Worm (Caenorhabditis elegans): ENCODE measurements around the gene ZK896.4.

Gene ZK896.4

DNA sequence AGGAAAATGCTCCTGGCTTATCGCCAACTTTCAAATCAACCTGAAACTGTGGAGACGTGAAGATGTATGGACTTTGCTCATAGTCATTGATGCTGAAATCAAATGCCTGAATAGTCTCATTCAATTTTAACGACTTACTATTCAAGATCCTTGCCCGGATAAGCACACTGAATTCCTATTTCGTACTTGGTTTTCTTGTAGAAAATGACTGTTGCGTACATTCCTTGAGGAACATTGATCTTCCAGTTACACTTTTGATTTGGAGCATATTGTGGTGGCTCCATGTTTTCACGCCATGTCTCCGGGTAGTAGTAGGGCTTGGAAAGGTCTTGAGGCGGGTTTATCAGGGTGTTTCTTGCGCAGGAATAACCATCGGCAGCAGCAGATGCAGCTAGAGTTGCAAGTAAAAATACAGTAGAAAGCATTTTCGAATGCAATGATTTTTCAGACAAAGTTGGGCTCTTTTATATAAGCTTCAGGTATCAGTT is 31.5 kb upstream of the ZK896.4 start, which contains the start of gene irg-6:
irg-6 (minus strand) TSS at position 438 of the 488 bp plus-strand sequence.
- TF ChIP-seq fkh-2 (tag; optimal IDR thresholded peaks at IDR 0.05) (no peak), ztf-11 (tag; optimal IDR thresholded peaks at IDR 0.05) (no peak), nhr-67 (tag; optimal IDR thresholded peaks at IDR 0.05) (no peak), ceh-16 (tag; optimal IDR thresholded peaks at IDR 0.05) (no peak), ceh-28 (tag; optimal IDR thresholded peaks at IDR 0.05) (no peak), ZK546.5 (tag; optimal IDR thresholded peaks at IDR 0.05) (no peak), ama-1 (optimal IDR thresholded peaks at IDR 0.05) (no peak), sea-2 (GFP tag; optimal IDR thresholded peaks at IDR 0.05) (no peak), nhr-12 (tag; optimal IDR thresholded peaks at IDR 0.05) (no peak), nhr-28 (tag; optimal IDR thresholded peaks at IDR 0.05) (no peak), elt-1 (tag; optimal IDR thresholded peaks at IDR 0.05) (no peak), nhr-23 (tag; optimal IDR thresholded peaks at IDR 0.05) (no peak), ceh-82 (tag; optimal IDR thresholded peaks at IDR 0.05) (no peak), ceh-9 (tag; optimal IDR thresholded peaks at IDR 0.05) (no peak), nhr-76 (tag; optimal IDR thresholded peaks at IDR 0.05) (no peak)

ce11 chrIV:12911990-12912389 is 28.9 kb upstream of the ZK896.4 start, which contains the start of gene K08D8.5:
K08D8.5 (minus strand) TSS chrIV:12912129.
- TF ChIP-seq ceh-28 (tag; optimal IDR thresholded peaks at IDR 0.05) (no peak), elt-2 (tag; optimal IDR thresholded peaks at IDR 0.05) (peak; percentile 72), pqm-1 (tag; optimal IDR thresholded peaks at IDR 0.05) (peak; percentile 51)

- TF ChIP-seq pha-4 (tag; optimal IDR thresholded peaks at IDR 0.05) (no peak), pqm-1 (tag; optimal IDR thresholded peaks at IDR 0.05) (peak; percentile 73), elt-2 (tag; optimal IDR thresholded peaks at IDR 0.05) (peak; percentile 78)
These were observed 26.8 kb upstream of the ZK896.4 start, which contains the start of gene K08D8.4 for ce11 chrIV:12909871-12910270. K08D8.4 (minus strand) TSS chrIV:12909998.

- TF ChIP-seq nhr-67 (tag; optimal IDR thresholded peaks at IDR 0.05) (no peak), elt-2 (tag; optimal IDR thresholded peaks at IDR 0.05) (peak; percentile 80), ceh-16 (tag; optimal IDR thresholded peaks at IDR 0.05) (no peak), eor-1 (tag; optimal IDR thresholded peaks at IDR 0.05) (no peak), egl-27 (tag; optimal IDR thresholded peaks at IDR 0.05) (no peak), aly-2 (tag; optimal IDR thresholded peaks at IDR 0.05) (no peak), unc-62 (GFP tag; optimal IDR thresholded peaks at IDR 0.05) (no peak), lin-15B (tag; optimal IDR thresholded peaks at IDR 0.05) (no peak), nhr-77 (tag; optimal IDR thresholded peaks at IDR 0.05) (no peak), ceh-28 (tag; optimal IDR thresholded peaks at IDR 0.05) (no peak), nhr-237 (tag; optimal IDR thresholded peaks at IDR 0.05) (no peak), ZK546.5 (tag; optimal IDR thresholded peaks at IDR 0.05) (no peak), daf-12 (tag; optimal IDR thresholded peaks at IDR 0.05) (no peak), nhr-28 (tag; optimal IDR thresholded peaks at IDR 0.05) (no peak), ama-1 (optimal IDR thresholded peaks at IDR 0.05) (no peak), pqm-1 (tag; optimal IDR thresholded peaks at IDR 0.05) (peak; percentile 82), jun-1 (tag; optimal IDR thresholded peaks at IDR 0.05) (no peak), skn-1 (tag; optimal IDR thresholded peaks at IDR 0.05) (peak; percentile 69)
These were observed 23.4 kb upstream of the ZK896.4 start, which contains the start of gene K08D8.3 for ce11 chrIV:12906529-12906928. K08D8.3 (minus strand) TSS chrIV:12906659.

DNA sequence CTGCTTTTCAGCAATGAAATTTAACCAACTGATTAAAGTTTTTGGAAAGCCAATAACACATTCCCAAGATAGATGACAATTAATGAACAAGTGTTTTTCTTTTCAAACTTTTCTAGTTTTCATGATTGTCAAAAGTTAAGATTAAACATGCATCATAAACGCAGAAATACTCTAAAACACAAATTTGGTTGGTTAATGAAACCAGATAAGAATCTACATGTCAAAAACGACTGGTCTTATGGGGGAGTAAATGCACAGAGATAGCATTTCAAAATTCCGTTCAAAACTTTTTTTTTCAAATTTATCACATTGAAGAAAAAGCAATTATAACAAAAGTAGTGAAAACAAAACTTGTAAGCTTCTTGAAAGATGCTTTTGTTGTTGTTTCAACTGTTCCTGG is 20.6 kb upstream of the ZK896.4 start:
- TF ChIP-seq nhr-28 (tag; optimal IDR thresholded peaks at IDR 0.05) = no peak
- peak; percentile 64 for TF ChIP-seq elt-2 (tag; optimal IDR thresholded peaks at IDR 0.05)

- TF ChIP-seq mdl-1 (tag; optimal IDR thresholded peaks at IDR 0.05) (no peak), elt-2 (tag; optimal IDR thresholded peaks at IDR 0.05) (peak; percentile 61), lsy-12 (tag; optimal IDR thresholded peaks at IDR 0.05) (no peak)
These were observed 19.5 kb upstream of the ZK896.4 start, which contains the start of gene K08D8.2 for ce11 chrIV:12902430-12903110. K08D8.2 (plus strand) TSS chrIV:12903060.

Measured in whole organism, L3 larva.